Fruit fly (Drosophila melanogaster) whole organism, embryonic: ENCODE results near the gene drn.

Experiments used
- CG10209 ChIP-seq: fragments of 200-800 bp; sonication (Bioruptor generic); optimal IDR thresholded peaks from 3 replicates; lab custom pipeline; 2017; ENCODE audit warnings: missing biosample characterization, mild to moderate bottlenecking, missing genetic modification characterization, missing genetic modification reagents
- CG10979 ChIP-seq: fragments of 200-800 bp; sonication (Bioruptor generic); optimal IDR thresholded peaks from 2 replicates; lab custom pipeline; 2018; ENCODE audit warnings: missing biosample characterization, mild to moderate bottlenecking, missing genetic modification characterization, moderate library complexity
- CG11504 ChIP-seq: fragments of 200-800 bp; sonication (Bioruptor generic); optimal IDR thresholded peaks from 3 replicates; lab custom pipeline; 2019; ENCODE audit warnings: missing biosample characterization, mild to moderate bottlenecking, missing genetic modification characterization, moderate library complexity
- CG12942 ChIP-seq: fragments of 200-800 bp; sonication (Bioruptor generic); optimal IDR thresholded peaks from 3 replicates; lab custom pipeline; 2016; ENCODE audit warnings: missing biosample characterization, missing genetic modification characterization
- CG13296 ChIP-seq: fragments of 200-800 bp; sonication (Bioruptor generic); optimal IDR thresholded peaks from 3 replicates; lab custom pipeline; 2018; ENCODE audit warnings: missing biosample characterization, mild to moderate bottlenecking, missing genetic modification characterization
- CG13424 ChIP-seq: fragments of 200-800 bp; sonication (Bioruptor generic); optimal IDR thresholded peaks from 2 replicates; lab custom pipeline; 2019; ENCODE audit warnings: missing biosample characterization, mild to moderate bottlenecking, missing genetic modification characterization, moderate library complexity
- CG14710 ChIP-seq: fragments of 200-800 bp; sonication (Bioruptor generic); optimal IDR thresholded peaks from 3 replicates; lab custom pipeline; 2019; ENCODE audit warnings: missing biosample characterization, mild to moderate bottlenecking, missing genetic modification characterization, moderate library complexity
- CG14860 ChIP-seq: fragments of 200-800 bp; sonication (Bioruptor generic); IDR thresholded peaks from 3 replicates; pipeline ENCODE4 v1.3.6; 2022; ENCODE audit warnings: missing biosample characterization, missing genetic modification characterization; ENCODE audit not compliant: partially characterized antibody
- CG1529 ChIP-seq: fragments of 200-800 bp; sonication (Bioruptor generic); optimal IDR thresholded peaks from 3 replicates; lab custom pipeline; 2018; ENCODE audit warnings: missing biosample characterization, missing genetic modification characterization
- CG17186 ChIP-seq: fragments of 200-800 bp; sonication (Bioruptor generic); optimal IDR thresholded peaks from 3 replicates; lab custom pipeline; 2017; ENCODE audit warnings: missing biosample characterization, missing genetic modification reagents, missing genetic modification characterization
- CG17802 ChIP-seq: fragments of 200-800 bp; sonication (Bioruptor generic); optimal IDR thresholded peaks from 2 replicates; lab custom pipeline; 2018; ENCODE audit warnings: missing biosample characterization, mild to moderate bottlenecking, missing genetic modification characterization, moderate library complexity
- CG3065 ChIP-seq: fragments of 200-800 bp; sonication (Bioruptor generic); optimal IDR thresholded peaks from 2 replicates; lab custom pipeline; 2016; ENCODE audit warnings: missing biosample characterization, missing genetic modification characterization
- CG31388 ChIP-seq: fragments of 200-800 bp; sonication (Bioruptor generic); optimal IDR thresholded peaks from 2 replicates; lab custom pipeline; 2016; ENCODE audit warnings: missing biosample characterization, missing genetic modification characterization
- CG4424 ChIP-seq: fragments of 200-800 bp; sonication (Bioruptor generic); optimal IDR thresholded peaks from 3 replicates; lab custom pipeline; 2016; ENCODE audit warnings: missing biosample characterization, missing genetic modification characterization
- CG5953 ChIP-seq: fragments of 200-800 bp; sonication (Bioruptor generic); IDR thresholded peaks from 2 replicates; pipeline ENCODE4 v1.3.6; 2022; ENCODE audit warnings: missing biosample characterization, missing genetic modification characterization
- CG6254 ChIP-seq: fragments of 200-800 bp; sonication (Bioruptor generic); optimal IDR thresholded peaks from 3 replicates; lab custom pipeline; 2017; ENCODE audit warnings: mild to moderate bottlenecking, missing biosample characterization, missing genetic modification reagents, missing genetic modification characterization
- CG7372 ChIP-seq: fragments of 200-800 bp; sonication (Bioruptor generic); IDR thresholded peaks from 2 replicates; pipeline ENCODE4 v1.3.6; 2022; ENCODE audit warnings: missing biosample characterization, missing genetic modification characterization
- CG7786 ChIP-seq: fragments of 200-800 bp; sonication (Bioruptor generic); optimal IDR thresholded peaks from 2 replicates; lab custom pipeline; 2016; ENCODE audit warnings: missing biosample characterization, missing genetic modification characterization
- CG7987 ChIP-seq: fragments of 200-800 bp; sonication (Bioruptor generic); optimal IDR thresholded peaks from 2 replicates; lab custom pipeline; 2018; ENCODE audit warnings: missing biosample characterization, mild to moderate bottlenecking, missing genetic modification characterization, moderate library complexity
- CG9215 ChIP-seq: fragments of 200-800 bp; sonication (Bioruptor generic); IDR thresholded peaks from 2 replicates; pipeline ENCODE4 v1.3.6; 2022; ENCODE audit warnings: missing biosample characterization, missing genetic modification characterization
- CrebB ChIP-seq: fragments of 200-800 bp; sonication (Bioruptor generic); optimal IDR thresholded peaks from 3 replicates; lab custom pipeline; 2018; ENCODE audit warnings: missing biosample characterization, mild to moderate bottlenecking, missing genetic modification characterization
- Gsc ChIP-seq: fragments of 200-800 bp; sonication (Bioruptor generic); IDR thresholded peaks from 2 replicates; pipeline ENCODE4 v1.3.6; 2022; ENCODE audit warnings: missing biosample characterization, missing genetic modification characterization
- Hr3 ChIP-seq: fragments of 200-800 bp; sonication (Bioruptor generic); optimal IDR thresholded peaks from 3 replicates; lab custom pipeline; 2016; ENCODE audit warnings: missing biosample characterization, missing genetic modification characterization
- MESR4 ChIP-seq: fragments of 200-800 bp; sonication (Bioruptor generic); optimal IDR thresholded peaks from 2 replicates; lab custom pipeline; 2018; ENCODE audit warnings: missing biosample characterization, mild to moderate bottlenecking, missing genetic modification characterization, moderate library complexity
- NC2α ChIP-seq: fragments of 200-800 bp; sonication (Bioruptor generic); optimal IDR thresholded peaks from 2 replicates; lab custom pipeline; 2016; ENCODE audit warnings: missing biosample characterization, missing genetic modification characterization
- Nf-YC ChIP-seq: fragments of 200-800 bp; optimal IDR thresholded peaks from 3 replicates; lab custom pipeline; 2019; ENCODE audit warnings: missing biosample characterization, mild to moderate bottlenecking, missing genetic modification characterization, moderate library complexity
- Sin3A ChIP-seq: fragments of >200 bp; optimal IDR thresholded peaks from 2 replicates; lab custom pipeline; 2018
- Tbp ChIP-seq: fragments of >200 bp; optimal IDR thresholded peaks from 2 replicates; lab custom pipeline; 2018; ENCODE audit warnings: missing biosample characterization, missing genetic modification characterization
- YL-1 ChIP-seq: fragments of 200-800 bp; sonication (Bioruptor generic); optimal IDR thresholded peaks from 3 replicates; lab custom pipeline; 2017; ENCODE audit warnings: missing biosample characterization, mild to moderate bottlenecking, missing genetic modification characterization
- bsh ChIP-seq, 2 experiments: fragments of 200-800 bp; sonication (Bioruptor generic); optimal IDR thresholded peaks; 2 replicates each; lab custom pipeline; 2017 to 2018; ENCODE audit warnings: mild to moderate bottlenecking in 2 of 2, missing biosample characterization in 2 of 2, missing genetic modification characterization in 2 of 2, moderate library complexity in 1 of 2
- chn ChIP-seq: fragments of 200-800 bp; sonication (Bioruptor generic); optimal IDR thresholded peaks from 2 replicates; lab custom pipeline; 2016; ENCODE audit warnings: missing biosample characterization, missing genetic modification characterization
- da ChIP-seq: fragments of 200-800 bp; sonication (Bioruptor generic); optimal IDR thresholded peaks from 2 replicates; lab custom pipeline; 2016; ENCODE audit warnings: missing biosample characterization, missing genetic modification characterization
- dm ChIP-seq: fragments of 200-800 bp; sonication (Bioruptor generic); optimal IDR thresholded peaks from 3 replicates; lab custom pipeline; 2016; ENCODE audit warnings: missing biosample characterization, missing genetic modification characterization
- exex ChIP-seq: fragments of 200-800 bp; sonication (Bioruptor generic); optimal IDR thresholded peaks from 4 replicates; lab custom pipeline; 2018; ENCODE audit warnings: missing biosample characterization, mild to moderate bottlenecking, missing genetic modification characterization, moderate library complexity
- jigr1 ChIP-seq: fragments of 200-800 bp; sonication (Bioruptor generic); IDR thresholded peaks from 3 replicates; pipeline ENCODE4 v1.3.6; 2022; ENCODE audit warnings: missing biosample characterization, missing genetic modification characterization
- kay ChIP-seq: fragments of 200-800 bp; sonication (Bioruptor generic); optimal IDR thresholded peaks from 2 replicates; lab custom pipeline; 2016; ENCODE audit warnings: missing biosample characterization, missing genetic modification characterization
- kni ChIP-seq: fragments of 200-800 bp; sonication (Bioruptor generic); optimal IDR thresholded peaks from 3 replicates; lab custom pipeline; 2017; ENCODE audit warnings: mild to moderate bottlenecking, missing biosample characterization, missing genetic modification reagents, missing genetic modification characterization
- lola ChIP-seq, 3 experiments: fragments of >200 bp in 2 of 3; fragments of 200-800 bp in 1 of 3; sonication (Bioruptor generic) in 1 of 3; optimal IDR thresholded peaks; 2 replicates each; lab custom pipeline; 2017 to 2019; ENCODE audit warnings: missing biosample characterization in 3 of 3, missing genetic modification characterization in 3 of 3, mild to moderate bottlenecking in 1 of 3, moderate library complexity in 1 of 3
- nerfin-2 ChIP-seq: fragments of 200-800 bp; sonication (Bioruptor generic); IDR thresholded peaks from 2 replicates; pipeline ENCODE4 v1.3.6; 2022; ENCODE audit warnings: missing biosample characterization, missing genetic modification characterization; ENCODE audit not compliant: partially characterized antibody
- pb ChIP-seq: fragments of 200-800 bp; sonication (Bioruptor generic); optimal IDR thresholded peaks from 3 replicates; lab custom pipeline; 2016; ENCODE audit warnings: missing biosample characterization, missing genetic modification characterization
- pita ChIP-seq: fragments of 200-800 bp; sonication (Bioruptor generic); optimal IDR thresholded peaks from 2 replicates; lab custom pipeline; 2017; ENCODE audit warnings: missing biosample characterization, mild to moderate bottlenecking, missing genetic modification characterization
- pnt ChIP-seq: fragments of 200-800 bp; sonication (Bioruptor generic); optimal IDR thresholded peaks from 3 replicates; lab custom pipeline; 2016; ENCODE audit warnings: missing biosample characterization, missing genetic modification characterization
- pros ChIP-seq: fragments of 200-800 bp; sonication (Bioruptor generic); optimal IDR thresholded peaks from 3 replicates; lab custom pipeline; 2019; ENCODE audit warnings: missing biosample characterization, mild to moderate bottlenecking, missing genetic modification characterization, moderate library complexity
- sens ChIP-seq: fragments of 200-800 bp; sonication (Bioruptor generic); peaks from one replicate; lab custom pipeline; 2016; ENCODE audit warnings: missing biosample characterization, missing genetic modification characterization
- slou ChIP-seq: fragments of 200-800 bp; sonication (Bioruptor generic); optimal IDR thresholded peaks from 3 replicates; lab custom pipeline; 2016; ENCODE audit warnings: missing biosample characterization, missing genetic modification characterization
- stc ChIP-seq: fragments of 200-800 bp; sonication (Bioruptor generic); IDR thresholded peaks from 2 replicates; pipeline ENCODE4 v1.3.6; 2022; ENCODE audit warnings: missing biosample characterization, missing genetic modification characterization
- tap ChIP-seq: fragments of 200-800 bp; optimal IDR thresholded peaks from 3 replicates; lab custom pipeline; 2019; ENCODE audit warnings: missing biosample characterization, mild to moderate bottlenecking, missing genetic modification characterization, moderate library complexity
- tx ChIP-seq: fragments of 200-800 bp; sonication (Bioruptor generic); optimal IDR thresholded peaks from 2 replicates; lab custom pipeline; 2016; ENCODE audit warnings: missing biosample characterization, missing genetic modification characterization
- vvl ChIP-seq: fragments of 200-800 bp; sonication (Bioruptor generic); IDR thresholded peaks from 2 replicates; pipeline ENCODE4 v1.3.6; 2022; ENCODE audit warnings: missing biosample characterization, missing genetic modification characterization
- wor ChIP-seq: fragments of 200-800 bp; sonication (Bioruptor generic); IDR thresholded peaks from 2 replicates; pipeline ENCODE4 v1.3.6; 2022; ENCODE audit warnings: missing biosample characterization, missing genetic modification characterization

Gene drn

dm6 chr3R:9394385-9395042 lies 54.5 kb downstream of the drn start, which contains the start of gene FER (continued):
- TF ChIP-seq kay (GFP tag; lab: Kevin White, UChicago) (no peak), lola (GFP tag; optimal IDR thresholded peaks at IDR 0.05; lab: Kevin White, UChicago) (no peak), wor (GFP tag; lab: Robert Waterston, UW) (no peak), CG7786 (peak; percentile 22), CG31388 (GFP tag; lab: Kevin White, UChicago) (no peak), pros (GFP tag; lab: Kevin White, UChicago) (no peak), sens (peak; percentile 84), CrebB (tag; lab: Kevin White, UChicago) (peak; percentile 75), tap (tag; lab: Kevin White, UChicago) (no peak), CG6254 (peak; percentile 52), CG5953 (GFP tag; lab: Robert Waterston, UW) (peak; percentile 22; the same call in 1 of the 2 replicates), da (GFP tag; lab: Kevin White, UChicago) (no peak), tx (GFP tag; lab: Kevin White, UChicago) (no peak), jigr1 (GFP tag; lab: Robert Waterston, UW) (no peak), MESR4 (GFP tag; lab: Kevin White, UChicago) (peak; percentile 2), CG10209 (peak; percentile 18), Tbp (GFP tag; lab: Kevin White, UChicago) (no peak), CG11504 (tag; lab: Kevin White, UChicago) (peak; percentile 1), pnt (GFP tag; lab: Kevin White, UChicago) (no peak), stc (GFP tag; lab: Robert Waterston, UW) (peak; percentile 46; the same call in 1 of the 2 replicates), YL-1 (GFP tag; lab: Kevin White, UChicago) (no peak), pb (GFP tag; lab: Kevin White, UChicago) (peak; percentile 36), CG4424 (peak; percentile 21), CG13296 (peak; percentile 49), CG17802 (tag; lab: Kevin White, UChicago) (no peak), CG10979 (tag; lab: Kevin White, UChicago) (peak; percentile 31), bsh (GFP tag; optimal IDR thresholded peaks at IDR 0.05; lab: Kevin White, UChicago) (peak; percentile 1 to 22), kni (GFP tag; lab: Kevin White, UChicago) (no peak), exex (no peak), NC2α (GFP tag; lab: Kevin White, UChicago) (no peak), chn (GFP tag; lab: Kevin White, UChicago) (no peak), slou (GFP tag; lab: Kevin White, UChicago) (no peak), nerfin-2 (GFP tag; lab: Robert Waterston, UW) (no peak; the same call in 1 of the 2 replicates), CG14710 (tag; lab: Kevin White, UChicago) (no peak), CG12942 (GFP tag; lab: Kevin White, UChicago) (no peak), CG7987 (GFP tag; lab: Kevin White, UChicago) (peak; percentile 88), CG1529 (peak; percentile 35), CG14860 (GFP tag; lab: Robert Waterston, UW) (no peak), Sin3A (lab: Kevin White, UChicago) (no peak), Hr3 (GFP tag; lab: Kevin White, UChicago) (no peak), Gsc (no peak), pita (GFP tag; lab: Kevin White, UChicago) (no peak), CG13424 (tag; lab: Kevin White, UChicago) (peak; percentile 0), Nf-YC (tag; lab: Kevin White, UChicago) (peak; percentile 57), CG7372 (GFP tag; lab: Robert Waterston, UW) (0 out of 2 replicates have a peak, but pooled peaks have one; percentile 37), CG17186 (GFP tag; lab: Kevin White, UChicago) (no peak), vvl (GFP tag; lab: Robert Waterston, UW) (peak; percentile 75), CG9215 (no peak), CG3065 (GFP tag; lab: Kevin White, UChicago) (no peak), dm (no peak)
